Fruit fly (Drosophila melanogaster): ENCODE measurements around the gene CG31463.

Gene CG31463

DNA sequence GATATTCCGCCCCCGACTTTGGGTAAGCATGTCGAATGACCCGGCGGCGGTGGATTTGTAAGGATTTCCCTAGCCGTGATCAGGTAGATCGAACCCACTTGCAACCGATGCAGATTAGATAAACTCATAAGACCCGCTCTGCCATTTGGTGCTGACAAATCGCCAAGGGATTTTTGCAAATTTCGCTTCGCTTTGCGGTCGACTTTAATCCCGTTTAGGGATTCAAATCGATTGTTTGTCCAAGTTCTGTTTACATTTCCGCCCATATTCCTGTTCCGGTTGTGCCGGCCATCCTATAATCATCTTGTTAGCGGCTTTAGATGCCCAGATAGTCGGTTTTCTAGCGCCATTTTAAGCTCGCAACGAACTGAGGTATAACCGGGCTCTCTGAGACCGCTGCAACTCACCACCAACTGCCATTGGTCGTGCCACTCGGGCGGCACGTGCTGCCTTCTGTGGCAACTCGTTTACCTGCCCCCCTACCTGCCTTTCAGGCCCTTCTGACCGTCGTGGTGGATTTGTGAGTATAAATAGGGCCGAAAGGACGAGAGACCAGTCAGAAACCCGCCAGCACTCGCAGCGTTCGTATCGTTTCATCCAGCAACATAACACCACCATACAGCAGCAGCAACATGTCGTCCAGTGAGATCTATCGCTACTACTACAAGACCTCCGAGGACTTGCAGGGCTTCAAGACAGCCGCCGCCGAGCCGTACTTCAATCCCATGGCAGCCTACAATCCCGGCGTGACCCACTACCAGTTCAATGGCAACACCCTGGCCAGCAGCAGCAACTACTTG is 14.4 kb upstream of the CG31463 start, which contains the start of gene ato:
ato (plus strand) TSS at position 559 of the 800 bp plus-strand sequence.
- no peak for TF ChIP-seq usp (GFP tag; optimal IDR thresholded peaks at IDR 0.05)
- no peak for TF ChIP-seq CG8478 (optimal IDR thresholded peaks at IDR 0.05)
- TF ChIP-seq Dll (optimal IDR thresholded peaks at IDR 0.05), result no peak
- TF ChIP-seq psq (optimal IDR thresholded peaks at IDR 0.05), result no peak
- no peak for TF ChIP-seq pan (optimal IDR thresholded peaks at IDR 0.05)
- TF ChIP-seq EcR (GFP tag; optimal IDR thresholded peaks at IDR 0.05), result no peak

DNA sequence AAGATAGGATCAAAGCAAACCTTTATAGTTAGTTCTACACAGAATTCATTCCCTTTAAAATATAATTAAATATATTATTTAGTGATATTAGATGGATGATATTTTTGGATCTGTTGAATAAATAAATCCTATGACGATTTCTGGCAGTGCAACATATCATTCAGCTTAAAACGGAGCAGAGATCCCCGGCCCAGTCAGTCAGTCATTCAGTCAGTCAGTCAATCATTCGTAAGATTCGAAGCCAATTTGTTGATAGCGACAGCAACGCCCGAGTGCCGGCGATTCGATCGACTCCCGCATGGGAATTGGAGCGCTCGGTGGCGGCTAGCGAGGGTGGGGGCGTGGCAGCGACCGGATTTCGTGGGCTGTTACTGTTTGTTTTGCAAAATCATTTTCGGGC is 12.2 kb upstream of the CG31463 start:
- TF ChIP-seq usp (GFP tag; optimal IDR thresholded peaks at IDR 0.05) (no peak), EcR (GFP tag; optimal IDR thresholded peaks at IDR 0.05) (no peak), psq (optimal IDR thresholded peaks at IDR 0.05) (no peak), pan (optimal IDR thresholded peaks at IDR 0.05) (no peak), CG8478 (optimal IDR thresholded peaks at IDR 0.05) (no peak), Dll (optimal IDR thresholded peaks at IDR 0.05) (no peak)

DNA sequence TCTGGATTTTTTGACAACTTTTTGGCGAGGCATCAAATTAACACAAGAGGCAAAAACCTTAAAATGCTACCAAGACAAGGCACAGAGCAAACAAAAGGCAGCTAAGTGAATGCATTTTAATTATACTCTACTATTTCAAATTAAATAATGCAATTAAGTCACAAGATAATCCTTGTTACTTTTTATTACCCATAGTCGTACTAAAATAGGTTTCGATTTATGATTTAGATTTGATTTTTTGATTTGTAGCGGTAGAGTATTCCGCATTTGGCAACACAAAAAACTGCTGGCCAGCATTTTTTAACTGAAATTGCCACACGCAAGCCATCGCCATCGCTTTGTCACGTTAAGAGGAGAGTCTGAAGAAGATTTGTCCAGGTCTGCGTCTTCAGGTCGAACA is 9.4 kb upstream of the CG31463 start:
- TF ChIP-seq CG8478 (optimal IDR thresholded peaks at IDR 0.05), result no peak
- no peak for TF ChIP-seq Dll (optimal IDR thresholded peaks at IDR 0.05)
- no peak for TF ChIP-seq pan (optimal IDR thresholded peaks at IDR 0.05)
- no peak for TF ChIP-seq EcR (GFP tag; optimal IDR thresholded peaks at IDR 0.05)

DNA sequence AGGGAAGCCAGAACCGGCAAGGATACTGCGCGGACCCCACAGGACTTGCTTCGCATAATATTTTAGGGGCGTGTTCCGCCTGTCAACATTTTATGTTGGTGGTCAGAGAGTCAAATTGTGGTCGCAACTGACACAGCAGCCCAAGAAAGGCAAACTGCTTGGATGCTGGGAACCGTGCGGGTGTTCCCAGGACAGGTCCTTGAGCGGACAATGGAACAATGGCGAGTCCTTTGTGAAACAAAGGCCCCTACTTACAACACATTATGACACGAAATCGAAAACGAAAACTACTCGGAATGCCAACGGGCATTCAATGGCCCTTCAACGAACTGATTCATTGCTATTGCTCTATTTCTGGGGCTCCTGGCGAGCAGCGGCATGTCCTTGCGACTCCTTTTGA is 7.9 kb upstream of the CG31463 start:
- TF ChIP-seq EcR (GFP tag; optimal IDR thresholded peaks at IDR 0.05) (no peak), Dll (optimal IDR thresholded peaks at IDR 0.05) (no peak), psq (optimal IDR thresholded peaks at IDR 0.05) (no peak), usp (GFP tag; optimal IDR thresholded peaks at IDR 0.05) (no peak), CG8478 (optimal IDR thresholded peaks at IDR 0.05) (no peak), pan (optimal IDR thresholded peaks at IDR 0.05) (no peak)

- TF ChIP-seq psq (optimal IDR thresholded peaks at IDR 0.05) (no peak), pan (optimal IDR thresholded peaks at IDR 0.05) (no peak)
Measured at dm6 chr3R:8285727-8286344, 6.3 kb upstream of the CG31463 start.

DNA sequence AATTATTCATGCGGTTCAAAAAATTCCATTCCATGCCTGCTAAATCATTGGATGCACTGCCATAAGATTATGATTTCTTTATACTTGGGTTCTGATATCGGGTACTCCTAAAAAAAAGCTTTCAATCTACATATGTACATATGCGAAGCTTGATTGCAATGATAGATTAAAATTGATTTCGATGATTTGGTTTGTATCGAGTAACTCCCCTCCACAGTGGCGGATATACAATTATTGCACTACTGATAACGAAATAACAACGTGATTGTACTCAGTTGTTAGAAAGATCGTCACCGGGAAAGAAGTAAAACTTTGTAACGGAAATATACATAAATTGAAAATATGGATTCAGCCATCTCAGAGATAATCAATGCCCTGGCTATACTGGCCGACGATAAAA is 4.4 kb upstream of the CG31463 start, which contains the start of gene Nazo:
Nazo (plus strand) TSS at position 180 of the 400 bp plus-strand sequence.
- no peak for TF ChIP-seq CG8478 (optimal IDR thresholded peaks at IDR 0.05)
- no peak for TF ChIP-seq usp (GFP tag; optimal IDR thresholded peaks at IDR 0.05)
- TF ChIP-seq EcR (GFP tag; optimal IDR thresholded peaks at IDR 0.05), result no peak
- TF ChIP-seq psq (optimal IDR thresholded peaks at IDR 0.05), result no peak

- TF ChIP-seq usp (GFP tag; optimal IDR thresholded peaks at IDR 0.05), result no peak
- TF ChIP-seq psq (optimal IDR thresholded peaks at IDR 0.05), result no peak
- TF ChIP-seq CG8478 (optimal IDR thresholded peaks at IDR 0.05), result no peak
- TF ChIP-seq Dll (optimal IDR thresholded peaks at IDR 0.05), result no peak
- no peak for TF ChIP-seq EcR (GFP tag; optimal IDR thresholded peaks at IDR 0.05)
- TF ChIP-seq pan (optimal IDR thresholded peaks at IDR 0.05), result no peak
Measured at dm6 chr3R:8288790-8289189, 3.3 kb upstream of the CG31463 start.

DNA sequence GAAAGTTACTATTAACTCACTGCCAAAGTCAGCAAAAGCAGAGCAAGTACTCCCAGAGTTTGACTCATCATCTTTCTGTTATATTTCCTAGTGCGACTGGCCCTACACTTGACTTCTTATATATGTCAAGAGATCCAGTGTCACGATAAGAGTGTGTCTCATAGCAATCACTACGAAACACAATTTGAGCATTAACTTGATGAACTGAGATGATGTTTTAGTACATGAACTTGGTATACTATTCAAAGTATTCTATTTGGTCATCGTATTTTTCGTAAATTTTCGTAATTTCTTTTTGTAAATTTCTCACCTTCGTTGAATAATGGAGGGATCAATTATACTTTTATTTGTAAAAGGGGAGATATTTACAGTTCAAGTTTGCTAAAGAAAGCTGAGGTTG is 1.7 kb upstream of the CG31463 start, which contains the start of gene CG11672:
CG11672 (minus strand) TSS at position 101 of the 400 bp plus-strand sequence.
- TF ChIP-seq Dll (optimal IDR thresholded peaks at IDR 0.05) (no peak), EcR (GFP tag; optimal IDR thresholded peaks at IDR 0.05) (no peak), CG8478 (optimal IDR thresholded peaks at IDR 0.05) (no peak), psq (optimal IDR thresholded peaks at IDR 0.05) (no peak), usp (GFP tag; optimal IDR thresholded peaks at IDR 0.05) (no peak), pan (optimal IDR thresholded peaks at IDR 0.05) (no peak)

dm6 chr3R:8290940-8291339 is 1.2 kb upstream of the CG31463 start, which contains the start of gene CG31464:
TSS of gene CG31464 (plus strand) at chr3R:8291240.
- TF ChIP-seq EcR (GFP tag; optimal IDR thresholded peaks at IDR 0.05), result no peak
- TF ChIP-seq pan (optimal IDR thresholded peaks at IDR 0.05), result no peak
- TF ChIP-seq usp (GFP tag; optimal IDR thresholded peaks at IDR 0.05), result no peak
- no peak for TF ChIP-seq psq (optimal IDR thresholded peaks at IDR 0.05)

DNA sequence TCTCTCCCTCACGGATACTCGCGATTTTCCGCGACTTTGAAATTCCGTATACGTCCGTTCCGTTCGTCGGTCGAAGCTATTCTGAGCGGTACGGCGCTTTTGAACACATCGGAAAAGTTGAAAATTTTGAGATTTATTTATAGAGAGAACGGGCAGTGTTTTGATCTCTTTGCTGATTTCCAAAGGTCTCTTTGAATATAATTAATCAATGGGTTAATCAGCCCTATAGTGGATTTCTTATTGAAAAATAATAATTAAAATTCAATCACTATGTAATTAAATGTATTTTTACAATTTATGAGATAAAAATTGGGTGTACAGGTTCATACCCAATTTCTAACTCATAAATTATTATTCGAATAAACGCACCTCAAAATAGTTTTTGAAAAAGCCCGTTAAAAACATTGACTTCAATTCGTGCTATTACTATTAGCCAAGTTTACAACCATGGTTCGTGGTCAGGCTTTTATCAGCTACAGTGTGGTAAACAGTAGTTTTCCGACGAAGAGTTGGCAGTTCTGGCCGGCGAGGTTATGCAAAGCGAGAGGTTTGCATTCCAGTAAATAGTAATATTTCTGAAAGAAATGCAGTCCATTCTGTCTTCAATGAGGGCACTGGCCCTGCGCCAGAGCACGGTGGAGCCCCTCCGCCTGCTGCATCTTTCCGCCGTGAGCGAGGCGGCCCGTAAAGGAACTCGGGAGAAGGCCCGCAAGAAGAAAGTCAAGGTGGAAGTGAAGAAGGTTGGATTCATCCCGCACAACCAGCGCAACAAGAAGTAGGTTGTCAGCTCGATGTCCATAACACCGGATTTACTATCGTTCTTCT is 9.0 kb downstream of the CG31463 start, which contains the start of the genes CG9626 and mRpL1:
CG9626 (minus strand) TSS at position 51 of the 825 bp plus-strand sequence.
mRpL1 (plus strand) TSS at position 513 of the 825 bp plus-strand sequence.
- TF ChIP-seq EcR (GFP tag; optimal IDR thresholded peaks at IDR 0.05) (no peak), Dll (optimal IDR thresholded peaks at IDR 0.05) (no peak), pan (optimal IDR thresholded peaks at IDR 0.05) (no peak), psq (optimal IDR thresholded peaks at IDR 0.05) (no peak), CG8478 (optimal IDR thresholded peaks at IDR 0.05) (no peak), usp (GFP tag; optimal IDR thresholded peaks at IDR 0.05) (no peak)

DNA sequence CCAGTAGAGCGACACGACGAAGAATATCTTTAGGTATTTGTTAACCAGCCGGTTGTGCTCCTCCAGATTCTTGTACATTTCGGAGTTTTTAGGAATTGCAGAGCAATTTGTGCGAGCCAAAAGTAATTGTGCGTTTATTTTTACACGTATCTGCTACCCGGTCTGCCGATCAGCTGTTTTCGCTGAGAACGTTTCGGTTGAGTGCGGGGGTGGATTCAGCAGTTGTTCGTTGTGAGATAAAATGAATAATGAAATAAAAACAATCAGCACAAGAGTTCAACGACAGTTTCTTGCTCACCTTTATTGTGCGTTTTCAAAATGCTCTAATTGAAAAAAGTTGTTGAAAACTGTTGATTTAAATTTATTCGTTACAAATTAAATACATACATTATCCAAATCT is 11.7 kb downstream of the CG31463 start, which contains the start of gene nac:
nac (minus strand) TSS at position 176 of the 400 bp plus-strand sequence.
- no peak for TF ChIP-seq EcR (GFP tag; optimal IDR thresholded peaks at IDR 0.05)
- TF ChIP-seq psq (optimal IDR thresholded peaks at IDR 0.05), result no peak
- TF ChIP-seq Dll (optimal IDR thresholded peaks at IDR 0.05), result no peak
- no peak for TF ChIP-seq pan (optimal IDR thresholded peaks at IDR 0.05)
- TF ChIP-seq CG8478 (optimal IDR thresholded peaks at IDR 0.05), result no peak
- TF ChIP-seq usp (GFP tag; optimal IDR thresholded peaks at IDR 0.05), result no peak

Measured in whole organism.